Worm (Caenorhabditis elegans): ENCODE results near the gene kin-4.
A peak's percentile ranks its signal among the peaks of the same experiment; 100 is the strongest.

ce11 chrIV:11403288-11403991, 22.1 kb upstream of the kin-4 start, which contains the start of the genes memi-3 and cyp-31A2:
- TF ChIP-seq F22D6.2 (tag; optimal IDR thresholded peaks at IDR 0.05) (no peak), Y95B8A.8 (GFP tag; IDR thresholded peaks at IDR 0.05) (no peak), hmg-1.2 (GFP tag; IDR thresholded peaks at IDR 0.05) (no peak), nfya-1 (tag; optimal IDR thresholded peaks at IDR 0.05; ENCODE audit: borderline replicate concordance, insufficient read depth) (no peak), ama-1 (optimal IDR thresholded peaks at IDR 0.05) (no peak), ama-1 (GFP tag; optimal IDR thresholded peaks at IDR 0.05) (no peak), bed-2 (GFP tag; IDR thresholded peaks at IDR 0.05) (no peak), T26A5.8 (tag; optimal IDR thresholded peaks at IDR 0.05) (no peak), efl-1 (GFP tag; optimal IDR thresholded peaks at IDR 0.05) (peak; percentile 76), snpc-1.3 (tag; optimal IDR thresholded peaks at IDR 0.05; ENCODE audit: insufficient read depth) (no peak), ccch-3 (GFP tag; optimal IDR thresholded peaks at IDR 0.05) (no peak)
